Worm (Caenorhabditis elegans) whole organism, midembryonic: Measurements from ENCODE around the gene F45D3.3.

Experiments used
- T22C8.4 ChIP-seq: fragments of 200-800 bp; sonication (Bioruptor generic); IDR thresholded peaks from 2 replicates; pipeline ENCODE4 v1.3.6; 2022; ENCODE audit warnings: missing genetic modification characterization, missing compliant biosample characterization
- med-1 ChIP-seq: sonication (generic microtip); optimal IDR thresholded peaks from 2 replicates; lab custom pipeline; 2017; ENCODE audit warnings: missing genetic modification characterization, mild to moderate bottlenecking, missing compliant biosample characterization, antibody characterized with exemption, missing genetic modification reagents; ENCODE audit not compliant: insufficient read depth
- ztf-29 ChIP-seq: fragments of 200-800 bp; sonication (Bioruptor generic); IDR thresholded peaks from 2 replicates; pipeline ENCODE4 v1.3.6; 2022; ENCODE audit warnings: missing genetic modification reagents, missing genetic modification characterization, missing compliant biosample characterization

ce11 chrV:12537505-12537904 is 12.7 kb downstream of the F45D3.3 start:
- TF ChIP-seq med-1 (GFP tag; lab: Kevin White, UChicago): no peak
- no peak for TF ChIP-seq T22C8.4
- TF ChIP-seq ztf-29 (GFP tag; lab: Robert Waterston, UW): no peak
